Fruit fly (Drosophila melanogaster) whole organism: ENCODE data around the gene CG42693.

Experiments
- CG8478 ChIP-seq: fragments of >200 bp; optimal IDR thresholded peaks from 2 replicates; lab custom pipeline; 2018; ENCODE audit warnings: inconsistent platforms
- Dll ChIP-seq: fragments of >200 bp; optimal IDR thresholded peaks from 2 replicates; lab custom pipeline; 2017

DNA sequence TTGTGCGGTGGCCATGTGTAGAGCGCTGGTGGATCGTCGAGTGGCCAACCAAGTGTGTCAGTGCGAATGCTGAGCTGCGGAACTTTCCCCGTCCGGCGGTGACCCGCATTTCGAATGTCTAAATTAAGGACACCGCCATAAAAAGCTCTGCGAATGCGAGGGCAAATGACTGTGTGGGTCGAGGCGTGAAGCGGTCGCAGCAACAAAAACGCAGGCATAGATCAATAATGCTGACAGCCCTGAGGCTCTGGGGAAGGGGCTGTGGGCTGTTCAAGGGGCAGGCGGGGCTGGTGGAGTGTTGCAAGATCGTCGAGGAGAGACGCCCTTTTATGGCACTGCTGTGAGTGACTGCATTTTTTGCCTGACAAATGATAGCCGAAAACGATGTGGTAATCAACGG, 11.4 kb upstream of the CG42693 start:
- no peak for TF ChIP-seq Dll (lab: Kevin White, UChicago)
- TF ChIP-seq CG8478 (lab: Kevin White, UChicago): no peak
